Worm (Caenorhabditis elegans) whole organism, L4 larva: Measurements from ENCODE around the gene del-6.
A peak's percentile ranks its signal among the peaks of the same experiment; 100 is the strongest.

Experiments used
- F26F4.8 ChIP-seq: fragments of 200-800 bp; sonication (Bioruptor generic); conservative IDR thresholded peaks from 2 replicates; pipeline ENCODE4 v1.3.6; 2022; ENCODE audit warnings: missing genetic modification characterization, missing compliant biosample characterization
- F37D6.2 ChIP-seq: sonication (generic microtip); optimal IDR thresholded peaks from 2 replicates; lab custom pipeline; 2016; ENCODE audit warnings: mild to moderate bottlenecking, missing genetic modification characterization, missing compliant biosample characterization
- T20F7.1 ChIP-seq: fragments of 200-800 bp; sonication (Bioruptor generic); optimal IDR thresholded peaks from 2 replicates; lab custom pipeline; 2018; ENCODE audit warnings: mild to moderate bottlenecking, missing genetic modification characterization, missing compliant biosample characterization
- Y105C5A.15 ChIP-seq: fragments of 200-800 bp; sonication (Bioruptor generic); IDR thresholded peaks from 2 replicates; pipeline ENCODE4 v1.3.6; 2022; ENCODE audit warnings: missing genetic modification characterization, missing compliant biosample characterization
- Y75B8A.6 ChIP-seq: fragments of 200-800 bp; sonication (Bioruptor generic); IDR thresholded peaks from 2 replicates; pipeline ENCODE4 v1.3.6; 2022; ENCODE audit warnings: missing genetic modification reagents, missing genetic modification characterization, missing compliant biosample characterization
- aha-1 ChIP-seq: fragments of 150-350 bp; peaks from one replicate; lab custom pipeline; 2014; ENCODE audit warnings: missing biosample characterization, missing genetic modification characterization
- ama-1 ChIP-seq: fragments of 150-350 bp; optimal IDR thresholded peaks from 2 replicates; lab custom pipeline; 2014; ENCODE audit warnings: inconsistent platforms, mixed read lengths
- attf-4 ChIP-seq: sonication (generic microtip); optimal IDR thresholded peaks from 3 replicates; lab custom pipeline; 2017; ENCODE audit warnings: missing biosample characterization, missing genetic modification characterization
- ceh-20 ChIP-seq: fragments of 200-800 bp; sonication (Bioruptor generic); IDR thresholded peaks from 2 replicates; pipeline ENCODE4 v1.3.6; 2022; ENCODE audit warnings: missing genetic modification reagents, missing genetic modification characterization, missing compliant biosample characterization
- ceh-28 ChIP-seq: fragments of 150-350 bp; optimal IDR thresholded peaks from 2 replicates; lab custom pipeline; 2014; ENCODE audit warnings: missing biosample characterization, missing genetic modification reagents, missing genetic modification characterization
- ceh-32 ChIP-seq: sonication (generic microtip); optimal IDR thresholded peaks from 2 replicates; lab custom pipeline; 2016; ENCODE audit warnings: mild to moderate bottlenecking, missing genetic modification characterization, missing compliant biosample characterization; ENCODE audit not compliant: poor library complexity
- ceh-44 ChIP-seq: fragments of 200-800 bp; sonication (Bioruptor generic); IDR thresholded peaks from 2 replicates; pipeline ENCODE4 v1.3.6; 2022; ENCODE audit warnings: missing genetic modification reagents, missing genetic modification characterization, missing compliant biosample characterization
- cey-2 ChIP-seq: sonication (generic microtip); optimal IDR thresholded peaks from 3 replicates; lab custom pipeline; 2017; ENCODE audit warnings: missing genetic modification characterization, mild to moderate bottlenecking, missing compliant biosample characterization, antibody characterized with exemption, borderline replicate concordance; ENCODE audit not compliant: insufficient read depth
- daf-12 ChIP-seq: fragments of 150-350 bp; optimal IDR thresholded peaks from 2 replicates; lab custom pipeline; 2014; ENCODE audit warnings: missing biosample characterization, missing genetic modification reagents, missing genetic modification characterization
- daf-19 ChIP-seq: fragments of 200-800 bp; sonication (Bioruptor generic); conservative IDR thresholded peaks from 2 replicates; pipeline ENCODE4 v1.3.6; 2022; ENCODE audit warnings: missing genetic modification characterization, missing compliant biosample characterization
- dve-1 ChIP-seq: sonication (generic microtip); optimal IDR thresholded peaks from 2 replicates; lab custom pipeline; 2017; ENCODE audit warnings: antibody characterized with exemption, mild to moderate bottlenecking, missing genetic modification characterization, missing compliant biosample characterization; ENCODE audit not compliant: insufficient read depth
- gei-8 ChIP-seq: fragments of 200-800 bp; sonication (Bioruptor generic); optimal IDR thresholded peaks from 2 replicates; lab custom pipeline; 2018; ENCODE audit warnings: mild to moderate bottlenecking, missing genetic modification characterization, missing compliant biosample characterization
- hlh-11 ChIP-seq: fragments of 200-800 bp; sonication (Bioruptor generic); optimal IDR thresholded peaks from 2 replicates; lab custom pipeline; 2018; ENCODE audit warnings: mild to moderate bottlenecking, missing genetic modification characterization, missing compliant biosample characterization
- jun-1 ChIP-seq: fragments of 150-350 bp; optimal IDR thresholded peaks from 2 replicates; lab custom pipeline; 2014; ENCODE audit warnings: missing biosample characterization, missing genetic modification reagents, missing genetic modification characterization
- lim-7 ChIP-seq: fragments of 200-800 bp; sonication (Bioruptor generic); IDR thresholded peaks from 2 replicates; pipeline ENCODE4 v1.3.6; 2022; ENCODE audit warnings: missing genetic modification characterization, missing compliant biosample characterization
- lin-1 ChIP-seq: fragments of 200-800 bp; sonication (Bioruptor generic); IDR thresholded peaks from 2 replicates; pipeline ENCODE4 v1.3.6; 2022; ENCODE audit warnings: missing genetic modification reagents, missing genetic modification characterization, missing compliant biosample characterization
- lin-38 ChIP-seq: fragments of 200-800 bp; sonication (Bioruptor generic); IDR thresholded peaks from 2 replicates; pipeline ENCODE4 v1.3.6; 2022; ENCODE audit warnings: missing genetic modification reagents, missing genetic modification characterization, missing compliant biosample characterization
- lin-39 ChIP-seq: fragments of 150-350 bp; optimal IDR thresholded peaks from 2 replicates; lab custom pipeline; 2014; ENCODE audit warnings: missing biosample characterization, missing genetic modification reagents, missing genetic modification characterization
- lir-3 ChIP-seq: sonication (generic microtip); optimal IDR thresholded peaks from 2 replicates; lab custom pipeline; 2016; ENCODE audit warnings: mild to moderate bottlenecking, missing genetic modification characterization, missing compliant biosample characterization
- lsy-2 ChIP-seq, 2 experiments: fragments of 150-350 bp in 1 of 2; sonication (generic microtip) in 1 of 2; optimal IDR thresholded peaks; 2 replicates each; lab custom pipeline; 2014 to 2017; ENCODE audit warnings: missing biosample characterization in 2 of 2, missing genetic modification characterization in 2 of 2
- madf-9 ChIP-seq: fragments of 200-800 bp; sonication (Bioruptor generic); conservative IDR thresholded peaks from 2 replicates; pipeline ENCODE4 v1.3.6; 2022; ENCODE audit warnings: missing genetic modification reagents, missing genetic modification characterization, missing compliant biosample characterization
- mdl-1 ChIP-seq, 2 experiments: fragments of 150-350 bp in 1 of 2; sonication (generic microtip) in 1 of 2; optimal IDR thresholded peaks; 2 replicates each; lab custom pipeline; 2014 to 2017; ENCODE audit warnings: missing biosample characterization in 2 of 2, missing genetic modification characterization in 2 of 2
- mxl-2 ChIP-seq: fragments of 200-800 bp; sonication (Bioruptor generic); conservative IDR thresholded peaks from 2 replicates; pipeline ENCODE4 v1.3.6; 2022; ENCODE audit warnings: missing genetic modification reagents, missing genetic modification characterization, missing compliant biosample characterization
- mxl-3 ChIP-seq: fragments of 200-800 bp; sonication (Bioruptor generic); optimal IDR thresholded peaks from 2 replicates; lab custom pipeline; 2018; ENCODE audit warnings: mild to moderate bottlenecking, missing genetic modification characterization, missing compliant biosample characterization
- nhr-10 ChIP-seq: fragments of 150-350 bp; optimal IDR thresholded peaks from 2 replicates; lab custom pipeline; 2014; ENCODE audit warnings: missing biosample characterization, missing genetic modification characterization
- nhr-41 ChIP-seq: fragments of 200-800 bp; sonication (Bioruptor generic); IDR thresholded peaks from 2 replicates; pipeline ENCODE4 v1.3.6; 2022; ENCODE audit warnings: missing genetic modification reagents, missing genetic modification characterization, missing compliant biosample characterization
- nhr-6 ChIP-seq: fragments of 150-350 bp; optimal IDR thresholded peaks from 2 replicates; lab custom pipeline; 2014; ENCODE audit warnings: missing biosample characterization, missing genetic modification characterization
- nhr-76 ChIP-seq: fragments of 150-350 bp; optimal IDR thresholded peaks from 2 replicates; lab custom pipeline; 2014; ENCODE audit warnings: missing biosample characterization, missing genetic modification characterization
- php-3 ChIP-seq: fragments of 200-800 bp; sonication (Bioruptor generic); IDR thresholded peaks from 2 replicates; pipeline ENCODE4 v1.3.6; 2022; ENCODE audit warnings: missing genetic modification reagents, missing genetic modification characterization, missing compliant biosample characterization
- rbr-2 ChIP-seq: sonication (generic microtip); optimal IDR thresholded peaks from 2 replicates; lab custom pipeline; 2016; ENCODE audit warnings: missing genotype, missing genetic modification characterization, missing compliant biosample characterization
- sdz-12 ChIP-seq: fragments of 200-800 bp; sonication (Bioruptor generic); optimal IDR thresholded peaks from 2 replicates; lab custom pipeline; 2018; ENCODE audit warnings: mild to moderate bottlenecking, missing genetic modification characterization, missing compliant biosample characterization
- tag-97 ChIP-seq: fragments of 200-800 bp; sonication (Bioruptor generic); IDR thresholded peaks from 2 replicates; pipeline ENCODE4 v1.3.6; 2022; ENCODE audit warnings: missing genetic modification characterization, missing compliant biosample characterization
- unc-39 ChIP-seq: sonication (generic microtip); optimal IDR thresholded peaks from 2 replicates; lab custom pipeline; 2017; ENCODE audit warnings: missing biosample characterization, missing genetic modification characterization
- unc-62 ChIP-seq, 3 experiments: fragments of 150-350 bp in 1 of 3; sonication (generic microtip); optimal IDR thresholded peaks in 2 of 3; peaks in 1 of 3; 1 replicate in 1 of 3; 2 replicates in 2 of 3; lab custom pipeline; 2014 to 2017; ENCODE audit warnings: missing biosample characterization in 3 of 3, missing genetic modification characterization in 3 of 3, missing genetic modification reagents in 3 of 3, missing genotype in 1 of 3
- zag-1 ChIP-seq: fragments of 150-350 bp; optimal IDR thresholded peaks from 2 replicates; lab custom pipeline; 2014; ENCODE audit warnings: missing biosample characterization, missing genetic modification characterization
- zip-11 ChIP-seq: fragments of 200-800 bp; sonication (Bioruptor generic); IDR thresholded peaks from 2 replicates; pipeline ENCODE4 v1.3.6; 2022; ENCODE audit warnings: missing genetic modification characterization, missing compliant biosample characterization
- zip-2 ChIP-seq: fragments of 150-350 bp; optimal IDR thresholded peaks from 2 replicates; lab custom pipeline; 2014; ENCODE audit warnings: missing biosample characterization, missing genetic modification characterization

Gene del-6

DNA sequence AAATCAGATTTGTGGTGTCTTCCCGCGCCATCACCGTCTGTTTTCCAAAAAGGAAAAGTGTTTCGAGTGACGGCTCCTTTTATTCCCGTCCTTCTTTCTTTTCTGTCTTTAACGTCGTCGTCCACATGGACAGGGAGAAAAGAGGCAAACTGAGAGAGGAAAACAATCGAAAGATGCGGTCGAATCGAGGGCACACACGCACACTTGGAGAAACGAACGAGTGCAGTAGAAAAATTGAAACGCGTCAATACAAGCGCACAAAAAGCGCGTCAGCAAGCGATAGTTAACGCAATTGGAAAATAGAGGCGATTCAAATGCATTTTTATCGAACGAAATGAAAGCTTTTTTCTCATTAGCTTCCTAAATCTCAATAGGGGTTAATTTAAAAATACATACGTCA, 35.9 kb upstream of the del-6 start (continued):
- TF ChIP-seq dve-1 (tag; lab: Kevin White, UChicago) (peak; percentile 92), lin-39 (no peak), tag-97 (GFP tag; lab: Robert Waterston, UW) (no peak), zag-1 (tag; lab: Kevin White, UChicago) (no peak), daf-19 (GFP tag; lab: Robert Waterston, UW) (peak; percentile 86), cey-2 (tag; lab: Kevin White, UChicago) (no peak), ceh-32 (tag; lab: Kevin White, UChicago) (no peak), mxl-3 (GFP tag; lab: Kevin White, UChicago) (peak; percentile 94), ama-1 (lab: Kevin White, UChicago) (peak; percentile 83), mdl-1 (tag; optimal IDR thresholded peaks at IDR 0.05; lab: Kevin White, UChicago) (peak in 1 of 2 experiments; percentile 90), jun-1 (tag; lab: Kevin White, UChicago) (peak; percentile 17), madf-9 (GFP tag; lab: Robert Waterston, UW) (no peak; the same call in 1 of the 2 replicates), unc-62 (GFP tag; optimal IDR thresholded peaks at IDR 0.05 in 1 of 2; lab: Kevin White, UChicago) (peak in 1 of 2 experiments; percentile 99), unc-62 (tag; optimal IDR thresholded peaks at IDR 0.05; lab: Kevin White, UChicago) (no peak), nhr-76 (tag; lab: Kevin White, UChicago) (no peak), zip-2 (tag; lab: Kevin White, UChicago) (no peak), ceh-44 (GFP tag; lab: Robert Waterston, UW) (no peak), F26F4.8 (GFP tag; lab: Robert Waterston, UW) (no peak), F37D6.2 (tag; lab: Kevin White, UChicago) (peak; percentile 85), ceh-20 (GFP tag; lab: Robert Waterston, UW) (peak; percentile 76), zip-11 (GFP tag; lab: Robert Waterston, UW) (no peak), nhr-10 (no peak), php-3 (GFP tag; lab: Robert Waterston, UW) (peak; percentile 33; the same call in 1 of the 2 replicates)

DNA sequence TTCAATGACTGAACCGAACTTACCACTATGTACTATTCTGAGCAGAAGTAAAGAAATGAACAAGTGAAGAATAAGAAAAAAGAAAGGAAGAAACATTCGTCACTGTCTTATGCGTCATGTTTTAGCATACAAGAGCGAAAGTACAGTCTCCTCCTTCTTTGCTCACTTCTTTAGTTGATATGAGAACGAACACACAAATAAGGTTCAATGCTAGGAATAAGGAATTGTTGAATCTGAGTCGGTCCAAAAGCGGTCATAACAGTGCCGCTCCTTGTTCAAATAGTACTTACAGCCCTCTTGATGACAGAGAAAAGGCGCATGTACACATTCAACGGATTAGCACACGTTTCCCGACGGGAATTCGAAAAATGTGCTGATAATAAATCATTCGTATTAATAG, 33.6 kb upstream of the del-6 start, which contains the start of gene F25D1.8:
Gene F25D1.8, plus strand, starts transcription at position 301 of the 400 bp plus-strand sequence.
- TF ChIP-seq lin-1 (GFP tag; lab: Robert Waterston, UW) (no peak), daf-12 (tag; lab: Kevin White, UChicago) (no peak), lin-38 (GFP tag; lab: Robert Waterston, UW) (no peak), attf-4 (tag; lab: Kevin White, UChicago) (no peak), lsy-2 (tag; optimal IDR thresholded peaks at IDR 0.05; lab: Kevin White, UChicago) (no peak), Y75B8A.6 (GFP tag; lab: Robert Waterston, UW) (no peak), ceh-28 (tag; lab: Kevin White, UChicago) (no peak), daf-19 (GFP tag; lab: Robert Waterston, UW) (no peak), ama-1 (lab: Kevin White, UChicago) (no peak), ceh-32 (tag; lab: Kevin White, UChicago) (no peak), lir-3 (tag; lab: Kevin White, UChicago) (no peak), unc-39 (tag; lab: Kevin White, UChicago) (no peak), T20F7.1 (GFP tag; lab: Kevin White, UChicago) (no peak), aha-1 (tag; lab: Kevin White, UChicago) (no peak), gei-8 (GFP tag; lab: Kevin White, UChicago) (no peak), ceh-20 (GFP tag; lab: Robert Waterston, UW) (no peak), rbr-2 (no peak), nhr-6 (no peak)
- TF ChIP-seq, all 104 proteins: peak for 0

DNA sequence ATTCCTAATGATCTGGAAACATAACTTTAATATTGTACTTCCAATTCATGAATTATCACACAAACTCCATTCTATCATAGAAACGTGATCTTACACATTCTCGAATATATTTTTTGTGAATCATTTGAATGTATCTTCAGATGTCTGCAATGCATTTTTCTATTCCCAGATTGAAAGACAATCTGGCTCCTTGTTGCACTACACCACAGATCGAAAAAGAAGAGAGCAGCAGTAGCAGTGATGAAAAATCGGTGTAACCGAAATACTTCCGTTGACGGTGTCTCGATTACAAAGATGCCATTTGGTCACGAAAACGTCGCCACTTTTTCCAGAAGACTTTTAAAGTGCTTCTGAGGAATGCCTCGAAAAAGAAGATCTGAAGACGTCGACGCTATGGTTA, 32.7 kb upstream of the del-6 start, which contains the start of gene degt-1:
Gene degt-1, plus strand, starts transcription at position 301 of the 400 bp plus-strand sequence.
- TF ChIP-seq zip-11 (GFP tag; lab: Robert Waterston, UW): no peak
- no peak for TF ChIP-seq mxl-3 (GFP tag; lab: Kevin White, UChicago)
- TF ChIP-seq nhr-41 (GFP tag; lab: Robert Waterston, UW): no peak
- TF ChIP-seq mxl-2: no peak
- no peak for TF ChIP-seq lim-7
- no peak for TF ChIP-seq attf-4 (tag; lab: Kevin White, UChicago)
- TF ChIP-seq hlh-11 (tag; lab: Kevin White, UChicago): no peak
- TF ChIP-seq Y105C5A.15 (GFP tag; lab: Robert Waterston, UW): no peak
- TF ChIP-seq lin-39: no peak
- no peak for TF ChIP-seq sdz-12 (GFP tag; lab: Kevin White, UChicago)
